Fruit fly (Drosophila melanogaster) whole organism, embryonic: Measurements from ENCODE around the gene CG14340.
A peak's percentile ranks its signal among the peaks of the same experiment; 100 is the strongest.

Experiments
- CG8765 ChIP-seq: fragments of 200-800 bp; sonication (Bioruptor generic); IDR thresholded peaks from 2 replicates; pipeline ENCODE4 v1.3.6; 2022; ENCODE audit warnings: missing biosample characterization, missing genetic modification characterization
- Dfd ChIP-seq, 2 experiments: fragments of >200 bp; optimal IDR thresholded peaks; 2 replicates each; lab custom pipeline; 2017; ENCODE audit warnings: missing biosample characterization in 2 of 2, missing genetic modification characterization in 2 of 2
- NfI ChIP-seq: fragments of 200-800 bp; sonication (Bioruptor generic); optimal IDR thresholded peaks from 3 replicates; lab custom pipeline; 2018; ENCODE audit warnings: missing biosample characterization, mild to moderate bottlenecking, missing genetic modification characterization, moderate library complexity
- br ChIP-seq: fragments of >200 bp; optimal IDR thresholded peaks from 2 replicates; lab custom pipeline; 2017
- scrt ChIP-seq: fragments of 200-800 bp; sonication (Bioruptor generic); optimal IDR thresholded peaks from 2 replicates; lab custom pipeline; 2018; ENCODE audit warnings: missing biosample characterization, mild to moderate bottlenecking, missing genetic modification characterization, moderate library complexity
- sob ChIP-seq: fragments of 200-800 bp; sonication (Bioruptor generic); IDR thresholded peaks from 2 replicates; pipeline ENCODE4 v1.3.6; 2022; ENCODE audit warnings: missing biosample characterization, missing genetic modification characterization

DNA sequence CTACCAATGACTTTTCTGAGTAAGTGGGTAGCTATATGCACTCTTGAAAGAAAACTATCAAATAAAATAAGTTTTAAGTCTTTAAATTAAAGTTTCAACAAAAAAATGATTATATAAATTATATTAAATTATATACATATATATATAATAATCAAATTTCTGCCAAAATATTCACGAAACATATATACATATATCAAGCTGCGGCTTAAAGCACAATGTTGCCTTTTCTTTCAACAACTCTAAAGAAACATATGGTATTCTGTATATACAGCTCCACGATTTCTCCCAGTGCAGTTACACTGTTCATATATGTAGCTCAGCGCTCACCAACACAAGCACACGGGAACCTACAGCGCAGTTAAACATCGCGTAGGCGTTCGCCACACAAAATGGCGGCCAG, 22.8 kb downstream of the CG14340 start:
- TF ChIP-seq CG8765 (GFP tag; lab: Robert Waterston, UW) (no peak), scrt (GFP tag; lab: Kevin White, UChicago) (no peak), NfI (GFP tag; lab: Kevin White, UChicago) (peak; percentile 18), Dfd (GFP tag; optimal IDR thresholded peaks at IDR 0.05; lab: Kevin White, UChicago) (no peak), br (lab: Kevin White, UChicago) (no peak), sob (GFP tag; lab: Robert Waterston, UW) (no peak)
